Fruit fly (Drosophila melanogaster) Kc167 (cell line): ENCODE results near the gene PhKgamma.

ENCODE experiments used
- Myc ChIP-seq: fragments of >200 bp; optimal IDR thresholded peaks from 2 replicates; lab custom pipeline; 2017; ENCODE audit warnings: missing external identifiers
- Sin3A ChIP-seq: fragments of >200 bp; optimal IDR thresholded peaks from 2 replicates; lab custom pipeline; 2018; ENCODE audit warnings: missing external identifiers
- h ChIP-seq: fragments of >200 bp; optimal IDR thresholded peaks from 3 replicates; lab custom pipeline; 2018; ENCODE audit warnings: missing external identifiers
- insv ChIP-seq: fragments of >200 bp; optimal IDR thresholded peaks from 3 replicates; lab custom pipeline; 2018; ENCODE audit warnings: missing external identifiers
- psq ChIP-seq: fragments of >200 bp; optimal IDR thresholded peaks from 2 replicates; lab custom pipeline; 2017; ENCODE audit warnings: missing external identifiers
- ttk ChIP-seq: sonication (Bioruptor generic); optimal IDR thresholded peaks from 2 replicates; lab custom pipeline; 2017; ENCODE audit warnings: missing external identifiers

- TF ChIP-seq h (no peak), ttk (no peak), psq (lab: Kevin White, UChicago) (no peak), insv (no peak), Myc (lab: Kevin White, UChicago) (no peak), Sin3A (lab: Kevin White, UChicago) (no peak)
These were observed 15.5 kb upstream of the PhKgamma start for dm6 chrX:11679461-11679860.
